Worm (Caenorhabditis elegans) whole organism, late embryonic: ENCODE results near the gene T04C9.1.

Experiments used
- C08G9.2 ChIP-seq: sonication (generic microtip); optimal IDR thresholded peaks from 2 replicates; lab custom pipeline; 2016; ENCODE audit warnings: mild to moderate bottlenecking, missing genetic modification characterization, moderate library complexity, missing compliant biosample characterization
- C38D4.7 ChIP-seq: fragments of 200-800 bp; sonication (Bioruptor generic); optimal IDR thresholded peaks from 2 replicates; lab custom pipeline; 2018; ENCODE audit warnings: mild to moderate bottlenecking, missing genetic modification characterization, moderate library complexity, missing compliant biosample characterization
- ama-1 ChIP-seq: fragments of 150-350 bp; optimal IDR thresholded peaks from 2 replicates; lab custom pipeline; 2014
- ceh-22 ChIP-seq: sonication (generic microtip); optimal IDR thresholded peaks from 2 replicates; lab custom pipeline; 2017; ENCODE audit warnings: missing biosample characterization, missing genetic modification characterization
- hlh-15 ChIP-seq: sonication (generic microtip); optimal IDR thresholded peaks from 2 replicates; lab custom pipeline; 2016; ENCODE audit warnings: missing genetic modification characterization, missing compliant biosample characterization
- pha-4 ChIP-seq: fragments of 150-350 bp; optimal IDR thresholded peaks from 2 replicates; lab custom pipeline; 2018; ENCODE audit warnings: missing biosample characterization, missing genetic modification reagents, missing genetic modification characterization
- pqm-1 ChIP-seq: sonication (generic microtip); optimal IDR thresholded peaks from 2 replicates; lab custom pipeline; 2016; ENCODE audit warnings: missing genetic modification characterization, missing compliant biosample characterization
- sdc-2 ChIP-seq: sonication (generic microtip); optimal IDR thresholded peaks from 2 replicates; lab custom pipeline; 2016; ENCODE audit warnings: missing genotype, missing genetic modification characterization, missing compliant biosample characterization
- tbx-2 ChIP-seq: sonication (generic microtip); optimal IDR thresholded peaks from 2 replicates; lab custom pipeline; 2016; ENCODE audit warnings: missing genetic modification characterization, missing compliant biosample characterization
- zip-5 ChIP-seq: sonication (generic microtip); optimal IDR thresholded peaks from 2 replicates; lab custom pipeline; 2016; ENCODE audit warnings: missing genetic modification characterization, missing compliant biosample characterization

- TF ChIP-seq hlh-15 (tag; lab: Kevin White, UChicago) (no peak), ama-1 (no peak), C08G9.2 (no peak), C38D4.7 (GFP tag; lab: Kevin White, UChicago) (no peak), tbx-2 (no peak), zip-5 (tag; lab: Kevin White, UChicago) (no peak), ceh-22 (tag; lab: Kevin White, UChicago) (no peak), pha-4 (tag; lab: Kevin White, UChicago) (no peak), pqm-1 (no peak), sdc-2 (no peak)
Measured at ce11 chrIII:6030483-6030882, 37.5 kb downstream of the T04C9.1 start, which contains the start of gene ZK328.6.
